Worm (Caenorhabditis elegans) whole organism, mixed stage, embryonic: Measurements from ENCODE around the gene C16C8.4.
"Not testable (repeated sequence)": the region's sequence is repeated elsewhere in the genome, so short reads cannot be mapped to it uniquely, and the experiment has no call there.

Experiments used
- M03D4.4 ChIP-seq: sonication (generic microtip); optimal IDR thresholded peaks from 2 replicates; lab custom pipeline; 2017; ENCODE audit warnings: mild to moderate bottlenecking, missing genetic modification characterization, missing compliant biosample characterization
- bed-3 ChIP-seq: fragments of 200-800 bp; sonication (Bioruptor generic); optimal IDR thresholded peaks from 3 replicates; lab custom pipeline; 2018; ENCODE audit warnings: mild to moderate bottlenecking, missing genetic modification characterization, moderate library complexity, missing compliant biosample characterization
- blmp-1 ChIP-seq: fragments of 150-350 bp; optimal IDR thresholded peaks from 2 replicates; lab custom pipeline; 2014; ENCODE audit warnings: missing biosample characterization, missing genetic modification characterization
- ceh-39 ChIP-seq: fragments of 150-350 bp; optimal IDR thresholded peaks from 2 replicates; lab custom pipeline; 2014; ENCODE audit warnings: missing biosample characterization, missing genetic modification characterization
- ceh-43 ChIP-seq: fragments of 200-800 bp; sonication (Bioruptor generic); optimal IDR thresholded peaks from 2 replicates; lab custom pipeline; 2018; ENCODE audit warnings: mild to moderate bottlenecking, missing genetic modification characterization, moderate library complexity, missing compliant biosample characterization
- ceh-83 ChIP-seq: fragments of 200-800 bp; sonication (Bioruptor generic); optimal IDR thresholded peaks from 2 replicates; lab custom pipeline; 2018; ENCODE audit warnings: mild to moderate bottlenecking, missing genetic modification characterization, missing compliant biosample characterization
- cnd-1 ChIP-seq: fragments of 200-800 bp; sonication (Bioruptor generic); optimal IDR thresholded peaks from 2 replicates; lab custom pipeline; 2018; ENCODE audit warnings: mild to moderate bottlenecking, missing genetic modification characterization, missing compliant biosample characterization
- drap-1 ChIP-seq: fragments of 200-800 bp; sonication (Bioruptor generic); optimal IDR thresholded peaks from 3 replicates; lab custom pipeline; 2018; ENCODE audit warnings: mild to moderate bottlenecking, missing genetic modification characterization, missing compliant biosample characterization
- elt-3 ChIP-seq: fragments of 150-350 bp; optimal IDR thresholded peaks from 2 replicates; lab custom pipeline; 2014; ENCODE audit warnings: missing biosample characterization, missing genetic modification characterization
- flh-1 ChIP-seq: fragments of 200-800 bp; sonication (Bioruptor generic); optimal IDR thresholded peaks from 2 replicates; lab custom pipeline; 2018; ENCODE audit warnings: mild to moderate bottlenecking, missing genetic modification characterization, moderate library complexity, missing compliant biosample characterization
- ham-2 ChIP-seq: fragments of 200-800 bp; sonication (Bioruptor generic); optimal IDR thresholded peaks from 2 replicates; lab custom pipeline; 2018; ENCODE audit warnings: mild to moderate bottlenecking, missing genetic modification characterization, missing compliant biosample characterization
- hlh-1 ChIP-seq: fragments of 150-350 bp; optimal IDR thresholded peaks from 2 replicates; lab custom pipeline; 2014; ENCODE audit warnings: missing biosample characterization, missing genetic modification reagents, missing genetic modification characterization
- lin-13 ChIP-seq: fragments of 150-350 bp; optimal IDR thresholded peaks from 2 replicates; lab custom pipeline; 2014; ENCODE audit warnings: missing biosample characterization, missing genetic modification characterization
- lsy-2 ChIP-seq: fragments of 150-350 bp; optimal IDR thresholded peaks from 2 replicates; lab custom pipeline; 2014; ENCODE audit warnings: missing biosample characterization, missing genetic modification characterization
- mab-5 ChIP-seq: fragments of 150-350 bp; optimal IDR thresholded peaks from 2 replicates; lab custom pipeline; 2014; ENCODE audit warnings: missing biosample characterization, missing genetic modification characterization
- mep-1 ChIP-seq: fragments of 150-350 bp; optimal IDR thresholded peaks from 2 replicates; lab custom pipeline; 2017; ENCODE audit warnings: missing biosample characterization, missing genetic modification reagents, missing genetic modification characterization, inconsistent platforms
- mls-2 ChIP-seq: sonication (generic microtip); optimal IDR thresholded peaks from 2 replicates; lab custom pipeline; 2016; ENCODE audit warnings: mild to moderate bottlenecking, missing genetic modification characterization, moderate library complexity, missing compliant biosample characterization
- nhr-2 ChIP-seq: fragments of 150-350 bp; optimal IDR thresholded peaks from 2 replicates; lab custom pipeline; 2014; ENCODE audit warnings: missing biosample characterization, missing genetic modification characterization
- nhr-237 ChIP-seq: fragments of 150-350 bp; optimal IDR thresholded peaks from 2 replicates; lab custom pipeline; 2014; ENCODE audit warnings: missing biosample characterization, missing genetic modification characterization
- nhr-28 ChIP-seq: fragments of 150-350 bp; optimal IDR thresholded peaks from 2 replicates; lab custom pipeline; 2014; ENCODE audit warnings: missing biosample characterization, missing genetic modification characterization
- pha-4 ChIP-seq: fragments of 150-350 bp; optimal IDR thresholded peaks from 2 replicates; lab custom pipeline; 2018; ENCODE audit warnings: missing biosample characterization, missing genetic modification reagents, missing genetic modification characterization
- sem-2 ChIP-seq: fragments of 200-800 bp; sonication (Bioruptor generic); optimal IDR thresholded peaks from 2 replicates; lab custom pipeline; 2018; ENCODE audit warnings: mild to moderate bottlenecking, missing genetic modification characterization, missing compliant biosample characterization
- tbx-8 ChIP-seq: fragments of 200-800 bp; sonication (Bioruptor generic); optimal IDR thresholded peaks from 2 replicates; lab custom pipeline; 2018; ENCODE audit warnings: mild to moderate bottlenecking, missing genetic modification characterization, moderate library complexity, missing compliant biosample characterization
- unc-120 ChIP-seq: sonication (generic microtip); optimal IDR thresholded peaks from 2 replicates; lab custom pipeline; 2017; ENCODE audit warnings: missing genetic modification characterization, missing compliant biosample characterization; ENCODE audit not compliant: poor library complexity, severe bottlenecking
- unc-39 ChIP-seq: fragments of 150-350 bp; optimal IDR thresholded peaks from 2 replicates; lab custom pipeline; 2014; ENCODE audit warnings: missing biosample characterization, missing genetic modification characterization
- unc-62 ChIP-seq: fragments of 150-350 bp; optimal IDR thresholded peaks from 2 replicates; lab custom pipeline; 2014; ENCODE audit warnings: missing biosample characterization, missing genetic modification reagents, missing genetic modification characterization
- zip-8 ChIP-seq: fragments of 150-350 bp; optimal IDR thresholded peaks from 2 replicates; lab custom pipeline; 2014; ENCODE audit warnings: missing biosample characterization, missing genetic modification characterization
- ztf-11 ChIP-seq: fragments of 150-350 bp; optimal IDR thresholded peaks from 2 replicates; lab custom pipeline; 2014; ENCODE audit warnings: missing biosample characterization, missing genetic modification characterization

Gene C16C8.4

DNA sequence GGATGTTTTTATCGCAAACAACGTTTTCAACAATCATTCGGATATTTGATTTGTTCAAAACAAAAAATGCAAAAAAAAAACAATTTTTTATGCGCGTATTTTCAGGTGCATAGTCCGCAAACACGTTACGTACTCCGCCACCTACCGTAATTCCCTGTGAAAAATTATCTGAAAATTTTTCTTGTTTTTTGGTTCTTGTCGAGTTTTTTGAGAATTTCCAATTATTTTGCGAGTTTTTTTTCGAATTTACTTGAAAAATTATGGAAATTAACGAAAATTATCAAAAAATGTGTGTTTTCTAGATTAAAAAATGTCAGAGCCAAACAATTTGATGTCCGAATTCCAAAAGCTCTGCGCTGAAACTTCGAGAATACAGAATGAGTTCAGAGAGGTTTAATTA lies 8.2 kb upstream of the C16C8.4 start, which contains the start of gene C16C8.12:
C16C8.12 (plus strand) TSS at position 301 of the 400 bp plus-strand sequence.
- TF ChIP-seq unc-39 (tag; lab: Kevin White, UChicago) (no peak), ceh-39 (tag; lab: Kevin White, UChicago) (no peak), hlh-1 (tag; lab: Kevin White, UChicago) (no peak), tbx-8 (GFP tag; lab: Kevin White, UChicago) (no peak), nhr-2 (tag; lab: Kevin White, UChicago) (no peak), ceh-83 (GFP tag; lab: Kevin White, UChicago) (no peak), ztf-11 (tag; lab: Kevin White, UChicago) (no peak), M03D4.4 (tag; lab: Kevin White, UChicago) (no peak), nhr-28 (tag; lab: Kevin White, UChicago) (no peak), sem-2 (GFP tag; lab: Kevin White, UChicago) (no peak), mab-5 (tag; lab: Kevin White, UChicago) (no peak), ham-2 (no peak), lin-13 (tag; lab: Kevin White, UChicago) (no peak), cnd-1 (tag; lab: Kevin White, UChicago) (no peak), bed-3 (no peak), flh-1 (GFP tag; lab: Kevin White, UChicago) (no peak), unc-120 (tag; lab: Kevin White, UChicago) (no peak), mls-2 (tag; lab: Kevin White, UChicago) (no peak)
- TF ChIP-seq, all 35 proteins: peak for 0

- not testable (repeated sequence) for TF ChIP-seq mab-5 (tag; lab: Kevin White, UChicago); unc-62; drap-1
- TF ChIP-seq, all 35 proteins: peak for 0; not testable (repeated sequence) for 35
Measured at ce11 chrII:3449514-3449913, 5.3 kb upstream of the C16C8.4 start, which contains the start of gene C16C8.14. Gene C16C8.14 (plus strand): TSS chrII:3449814.

DNA sequence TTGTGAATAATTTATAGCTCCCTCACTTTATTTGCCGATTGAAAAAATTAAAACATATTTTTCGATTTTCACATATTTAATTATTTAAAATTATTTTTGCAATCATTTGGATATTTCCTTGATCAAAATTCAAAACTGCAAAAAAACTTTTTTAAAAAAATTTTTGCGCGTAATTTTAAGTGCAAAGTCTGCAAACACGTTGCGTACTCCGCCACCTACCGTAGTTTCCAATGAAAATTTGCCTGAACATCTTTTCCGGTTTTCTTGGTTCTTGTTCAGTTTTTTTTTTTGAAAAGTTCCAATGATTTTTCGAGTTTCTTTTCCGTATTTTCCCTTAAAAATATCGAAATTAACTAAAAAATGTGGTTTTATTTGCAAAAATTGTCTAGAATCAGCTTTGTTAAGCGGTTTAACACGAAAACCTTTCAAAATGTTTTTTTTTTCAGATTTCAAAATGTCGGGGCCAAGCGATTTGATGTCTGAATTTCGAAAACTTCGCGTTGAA lies 4.6 kb upstream of the C16C8.4 start, which contains the start of gene C16C8.25:
C16C8.25 (plus strand) TSS at position 455 of the 505 bp plus-strand sequence.
- TF ChIP-seq cnd-1 (tag; lab: Kevin White, UChicago) (no peak), unc-39 (tag; lab: Kevin White, UChicago) (no peak), mls-2 (tag; lab: Kevin White, UChicago) (no peak), tbx-8 (GFP tag; lab: Kevin White, UChicago) (no peak), lin-13 (tag; lab: Kevin White, UChicago) (no peak)

ce11 chrII:3447906-3448305 lies 3.7 kb upstream of the C16C8.4 start, which contains the start of gene C16C8.21:
Gene C16C8.21 (plus strand): TSS chrII:3448206.
- no peak for TF ChIP-seq sem-2 (GFP tag; lab: Kevin White, UChicago)
- TF ChIP-seq zip-8 (tag; lab: Kevin White, UChicago) = no peak
- no peak for TF ChIP-seq bed-3
- TF ChIP-seq hlh-1 (tag; lab: Kevin White, UChicago) = no peak
- TF ChIP-seq nhr-2 (tag; lab: Kevin White, UChicago) = no peak
- no peak for TF ChIP-seq ceh-43
- TF ChIP-seq cnd-1 (tag; lab: Kevin White, UChicago) = no peak
- no peak for TF ChIP-seq flh-1 (GFP tag; lab: Kevin White, UChicago)
- no peak for TF ChIP-seq elt-3 (tag; lab: Kevin White, UChicago)
- TF ChIP-seq ham-2 = no peak
- no peak for TF ChIP-seq lin-13 (tag; lab: Kevin White, UChicago)
- no peak for TF ChIP-seq tbx-8 (GFP tag; lab: Kevin White, UChicago)
- no peak for TF ChIP-seq unc-62
- no peak for TF ChIP-seq unc-39 (tag; lab: Kevin White, UChicago)
- no peak for TF ChIP-seq lsy-2 (tag; lab: Kevin White, UChicago)
- TF ChIP-seq mab-5 (tag; lab: Kevin White, UChicago) = no peak

DNA sequence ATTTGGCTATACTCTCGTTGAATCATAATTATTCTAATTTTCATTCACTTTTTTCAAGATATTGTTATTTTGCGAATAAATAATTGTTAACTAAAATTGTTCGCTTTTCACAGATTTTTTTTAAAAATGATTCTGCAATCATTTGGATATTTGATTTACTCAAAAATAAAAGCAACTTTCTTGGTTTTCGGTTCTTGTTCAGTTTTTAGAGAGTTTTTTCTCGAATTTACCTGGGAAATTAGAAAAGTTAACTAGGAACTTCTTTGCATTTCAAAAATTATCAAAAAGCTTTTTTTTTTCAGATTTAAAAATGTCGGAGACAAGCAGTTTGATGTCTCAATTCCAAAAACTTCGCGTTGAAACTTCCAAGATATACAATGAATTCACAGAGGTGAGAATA lies 2.5 kb upstream of the C16C8.4 start, which contains the start of the genes C16C8.20 and gldi-6:
C16C8.20 (plus strand) TSS at position 301 of the 400 bp plus-strand sequence.
gldi-6 (plus strand) TSS at position 301 of the 400 bp plus-strand sequence.
- no peak for TF ChIP-seq lin-13 (tag; lab: Kevin White, UChicago)
- no peak for TF ChIP-seq sem-2 (GFP tag; lab: Kevin White, UChicago)
- TF ChIP-seq pha-4 (tag; lab: Kevin White, UChicago) = no peak
- no peak for TF ChIP-seq unc-39 (tag; lab: Kevin White, UChicago)
- TF ChIP-seq mep-1 (tag; lab: Kevin White, UChicago) = no peak
- no peak for TF ChIP-seq elt-3 (tag; lab: Kevin White, UChicago)
- no peak for TF ChIP-seq bed-3
- no peak for TF ChIP-seq unc-62
- TF ChIP-seq ztf-11 (tag; lab: Kevin White, UChicago) = no peak
- TF ChIP-seq hlh-1 (tag; lab: Kevin White, UChicago) = no peak
- no peak for TF ChIP-seq zip-8 (tag; lab: Kevin White, UChicago)
- no peak for TF ChIP-seq ceh-39 (tag; lab: Kevin White, UChicago)
- TF ChIP-seq nhr-28 (tag; lab: Kevin White, UChicago) = no peak
- TF ChIP-seq nhr-237 (tag; lab: Kevin White, UChicago) = no peak
- TF ChIP-seq mls-2 (tag; lab: Kevin White, UChicago) = no peak
- no peak for TF ChIP-seq blmp-1
